Fruit fly (Drosophila melanogaster) whole organism, pupa: ENCODE measurements around the gene MED7.

ENCODE experiments used
- CG15710 ChIP-seq: fragments of 200-800 bp; sonication (Bioruptor generic); optimal IDR thresholded peaks from 2 replicates; lab custom pipeline; 2018; ENCODE audit warnings: missing biosample characterization, mild to moderate bottlenecking, missing genetic modification characterization, moderate library complexity
- CG17806 ChIP-seq: fragments of 200-800 bp; sonication (Bioruptor generic); optimal IDR thresholded peaks from 2 replicates; lab custom pipeline; 2018; ENCODE audit warnings: missing biosample characterization, mild to moderate bottlenecking, missing genetic modification characterization, moderate library complexity
- D1 ChIP-seq: fragments of 200-800 bp; sonication (Bioruptor generic); optimal IDR thresholded peaks from 2 replicates; lab custom pipeline; 2018; ENCODE audit warnings: missing biosample characterization, mild to moderate bottlenecking, missing genetic modification characterization, moderate library complexity
- EcR ChIP-seq: fragments of 200-800 bp; sonication (Bioruptor generic); optimal IDR thresholded peaks from 3 replicates; lab custom pipeline; 2019; ENCODE audit warnings: missing biosample characterization, missing genetic modification characterization, mild to moderate bottlenecking, moderate library complexity, missing genetic modification reagents
- Ets98B ChIP-seq: fragments of 200-800 bp; sonication (Bioruptor generic); IDR thresholded peaks from 2 replicates; pipeline ENCODE4 v1.3.6; 2022; ENCODE audit warnings: missing biosample characterization, missing genetic modification characterization
- Pif1B ChIP-seq: fragments of 200-800 bp; sonication (Bioruptor generic); optimal IDR thresholded peaks from 3 replicates; lab custom pipeline; 2016; ENCODE audit warnings: missing biosample characterization, missing genetic modification characterization
- Snoo ChIP-seq: fragments of 200-800 bp; sonication (Bioruptor generic); optimal IDR thresholded peaks from 3 replicates; lab custom pipeline; 2017; ENCODE audit warnings: missing biosample characterization, mild to moderate bottlenecking, missing genetic modification characterization, inconsistent platforms
- fd96Ca ChIP-seq: fragments of 200-800 bp; sonication (Bioruptor generic); IDR thresholded peaks from 3 replicates; pipeline ENCODE4 v1.3.6; 2022; ENCODE audit warnings: missing biosample characterization, missing genetic modification characterization

DNA sequence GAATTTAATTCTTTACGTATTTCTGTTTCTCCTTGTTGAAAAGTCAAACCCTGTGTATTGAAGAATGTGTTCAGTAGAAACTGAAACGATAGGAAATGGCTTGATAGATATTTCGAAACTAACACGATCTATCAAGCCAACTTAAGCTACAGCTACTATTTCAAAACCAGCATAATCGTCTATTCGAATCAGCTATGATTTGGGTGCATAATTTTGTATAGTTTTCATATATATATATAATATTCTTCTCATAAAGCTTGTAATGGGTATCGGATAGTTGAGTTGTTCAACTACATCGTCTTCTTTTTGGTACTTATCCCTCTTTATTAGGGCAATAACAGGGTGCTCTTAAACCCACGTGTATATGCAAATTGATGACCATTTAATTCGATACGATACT is 25.0 kb downstream of the MED7 start, which contains the start of gene tomboy20:
- no peak for TF ChIP-seq CG17806 (tag; lab: Kevin White, UChicago)
- TF ChIP-seq EcR (GFP tag; lab: Kevin White, UChicago): no peak
- no peak for TF ChIP-seq Pif1B (GFP tag; lab: Kevin White, UChicago)
- no peak for TF ChIP-seq Snoo (tag; lab: Kevin White, UChicago)
- no peak for TF ChIP-seq Ets98B (GFP tag; lab: Robert Waterston, UW)
- TF ChIP-seq CG15710 (tag; lab: Kevin White, UChicago): no peak
- TF ChIP-seq D1: no peak
- TF ChIP-seq fd96Ca: no peak
